Worm (Caenorhabditis elegans) whole organism, L4 larva: Measurements from ENCODE around the gene F26G1.5.

ENCODE experiments used
- Y48G9A.11 ChIP-seq: fragments of 200-800 bp; sonication (Bioruptor generic); IDR thresholded peaks from 2 replicates; pipeline ENCODE4 v1.3.6; 2022; ENCODE audit warnings: missing genetic modification reagents, missing genetic modification characterization, missing compliant biosample characterization
- ZK546.5 ChIP-seq, 2 experiments: sonication (generic microtip); optimal IDR thresholded peaks; 2 replicates each; lab custom pipeline; 2017; ENCODE audit warnings: missing biosample characterization in 2 of 2, missing genetic modification characterization in 2 of 2
- lin-13 ChIP-seq: fragments of 150-350 bp; optimal IDR thresholded peaks from 2 replicates; lab custom pipeline; 2014; ENCODE audit warnings: missing biosample characterization, missing genetic modification reagents, missing genetic modification characterization
- lin-39 ChIP-seq: fragments of 150-350 bp; optimal IDR thresholded peaks from 2 replicates; lab custom pipeline; 2014; ENCODE audit warnings: missing biosample characterization, missing genetic modification reagents, missing genetic modification characterization
- mes-2 ChIP-seq: sonication (generic microtip); optimal IDR thresholded peaks from 2 replicates; lab custom pipeline; 2016; ENCODE audit warnings: missing genotype, mild to moderate bottlenecking, missing genetic modification characterization, missing compliant biosample characterization; ENCODE audit not compliant: poor library complexity, severe bottlenecking
- nhr-28 ChIP-seq: fragments of 150-350 bp; optimal IDR thresholded peaks from 2 replicates; lab custom pipeline; 2014; ENCODE audit warnings: missing biosample characterization, missing genetic modification characterization
- pha-4 ChIP-seq, 2 experiments: fragments of 150-350 bp in 1 of 2; fragments of 200-800 bp in 1 of 2; sonication (Bioruptor generic) in 1 of 2; IDR thresholded peaks in 1 of 2; optimal IDR thresholded peaks in 1 of 2; 2 replicates each; pipeline versions ENCODE4 v1.3.6 to Lab custom; 2014 to 2022; ENCODE audit warnings: missing genetic modification characterization in 2 of 2, missing genetic modification reagents in 2 of 2, missing biosample characterization in 1 of 2, missing compliant biosample characterization in 1 of 2
- snpc-4 ChIP-seq: fragments of 150-350 bp; optimal IDR thresholded peaks from 2 replicates; lab custom pipeline; 2014; ENCODE audit warnings: missing biosample characterization, missing genetic modification characterization

DNA sequence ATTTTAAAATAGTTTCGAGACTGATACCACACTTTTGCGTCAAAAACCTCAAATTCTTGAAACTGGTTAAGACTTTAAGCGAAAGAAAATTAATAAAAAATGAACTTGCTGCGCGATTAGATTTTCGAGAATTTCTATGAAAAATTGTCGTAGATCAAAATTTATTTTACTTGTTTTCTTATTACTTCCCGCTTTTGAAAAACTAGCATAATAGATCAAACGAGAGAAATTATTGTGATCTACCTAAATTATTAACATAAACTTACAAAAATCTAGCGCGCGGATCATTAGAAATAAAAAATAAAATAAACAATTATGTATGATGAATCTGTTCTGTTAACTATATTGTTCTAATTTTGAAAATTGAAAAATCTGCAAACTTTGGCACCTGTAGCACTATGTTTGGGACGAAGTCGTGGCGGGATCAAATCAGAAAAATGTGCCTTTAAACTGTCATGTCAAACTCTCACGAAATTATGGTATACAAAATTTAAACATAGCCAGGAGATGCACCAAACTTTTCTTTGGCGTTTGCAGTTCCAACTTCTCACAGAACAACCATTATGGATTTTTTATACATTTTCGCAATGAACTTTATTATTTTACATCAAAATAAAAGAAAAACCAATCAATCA is 44.3 kb downstream of the F26G1.5 start:
- TF ChIP-seq mes-2 (tag; lab: Kevin White, UChicago) (no peak), nhr-28 (tag; lab: Kevin White, UChicago) (no peak), snpc-4 (tag; lab: Kevin White, UChicago) (no peak), lin-39 (no peak), Y48G9A.11 (GFP tag; lab: Robert Waterston, UW) (no peak), lin-13 (GFP tag; lab: Kevin White, UChicago) (no peak), ZK546.5 (tag; optimal IDR thresholded peaks at IDR 0.05; lab: Kevin White, UChicago) (no peak), pha-4 (GFP tag; IDR thresholded peaks at IDR 0.05; lab: Robert Waterston, UW) (no peak), pha-4 (tag; optimal IDR thresholded peaks at IDR 0.05; lab: Kevin White, UChicago) (no peak)
